Worm (Caenorhabditis elegans): ENCODE data around the gene pgp-9.
A peak's percentile ranks its signal among the peaks of the same experiment; 100 is the strongest.

pgp-9 gene

DNA sequence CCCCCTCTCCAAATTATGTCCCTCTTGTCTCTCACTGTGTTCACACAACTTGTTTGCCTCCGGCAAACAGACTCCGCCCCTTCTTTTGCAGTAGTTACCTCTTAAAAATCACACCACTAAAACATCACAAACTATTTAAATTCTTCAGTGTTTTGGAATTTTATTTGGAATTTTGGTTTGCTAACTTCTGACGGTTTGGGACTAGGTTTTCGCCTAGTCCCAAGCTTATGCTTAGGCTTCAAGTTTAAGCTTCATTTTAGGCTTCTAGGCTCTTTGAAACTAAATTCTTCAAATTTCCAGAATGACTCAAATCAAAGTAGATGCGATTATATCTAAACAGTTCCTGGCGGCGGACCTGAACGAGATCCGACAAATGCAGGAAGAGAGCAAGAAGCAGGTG, 31.0 kb upstream of the pgp-9 start, which contains the start of gene fat-5:
fat-5 (plus strand) TSS at position 301 of the 400 bp plus-strand sequence.
- no peak for TF ChIP-seq aha-1 (tag; optimal IDR thresholded peaks at IDR 0.05)
- no peak for TF ChIP-seq ets-5 (GFP tag; IDR thresholded peaks at IDR 0.05)
- no peak for TF ChIP-seq mdl-1 (tag; optimal IDR thresholded peaks at IDR 0.05)
- TF ChIP-seq C04F5.9 (tag; optimal IDR thresholded peaks at IDR 0.05), result no peak
- TF ChIP-seq fkh-8 (tag; optimal IDR thresholded peaks at IDR 0.05), result no peak
- TF ChIP-seq tbx-2 (tag; optimal IDR thresholded peaks at IDR 0.05), result no peak
- TF ChIP-seq lin-39 (tag; optimal IDR thresholded peaks at IDR 0.05), result no peak
- TF ChIP-seq nhr-90 (tag; optimal IDR thresholded peaks at IDR 0.05; ENCODE audit: poor library complexity), result no peak
- TF ChIP-seq sup-37 (GFP tag; optimal IDR thresholded peaks at IDR 0.05), result no peak
- no peak for TF ChIP-seq elt-2 (tag; optimal IDR thresholded peaks at IDR 0.05)
- TF ChIP-seq grh-1 (GFP tag; IDR thresholded peaks at IDR 0.05), result no peak
- no peak for TF ChIP-seq ztf-11 (tag; optimal IDR thresholded peaks at IDR 0.05)
- no peak for TF ChIP-seq irx-1 (tag; optimal IDR thresholded peaks at IDR 0.05)
- TF ChIP-seq lin-13 (GFP tag; optimal IDR thresholded peaks at IDR 0.05), result no peak
- TF ChIP-seq alr-1 (tag; optimal IDR thresholded peaks at IDR 0.05; ENCODE audit: borderline replicate concordance), result no peak
- TF ChIP-seq ceh-90 (tag; optimal IDR thresholded peaks at IDR 0.05), result no peak
- TF ChIP-seq sox-4 (tag; optimal IDR thresholded peaks at IDR 0.05), result no peak
- no peak for TF ChIP-seq lir-3 (tag; optimal IDR thresholded peaks at IDR 0.05; ENCODE audit: poor library complexity)

DNA sequence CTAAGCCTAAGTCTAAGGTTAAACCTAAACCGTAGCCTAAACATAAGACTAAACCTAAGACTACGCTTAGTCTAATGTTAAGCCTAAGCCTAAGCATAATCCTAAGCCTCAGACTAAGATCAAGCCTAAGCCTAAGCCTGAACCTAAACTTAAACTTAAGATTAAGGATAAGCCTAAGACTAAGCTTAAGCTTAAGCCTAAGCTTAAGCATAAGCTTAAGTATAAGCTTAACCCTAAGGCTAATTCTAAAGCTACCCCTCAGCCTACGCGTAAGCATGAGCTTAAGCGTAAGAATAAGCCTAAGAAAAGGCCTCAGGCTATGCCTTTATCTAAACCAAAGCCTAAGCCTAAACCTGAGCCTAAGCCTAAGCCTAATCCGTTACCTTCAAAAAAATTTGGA, 27.4 kb upstream of the pgp-9 start:
- TF ChIP-seq snpc-4 (tag; optimal IDR thresholded peaks at IDR 0.05) (no peak), C34B4.2 (tag; optimal IDR thresholded peaks at IDR 0.05) (no peak), dsc-1 (tag; optimal IDR thresholded peaks at IDR 0.05) (no peak), ets-5 (GFP tag; IDR thresholded peaks at IDR 0.05) (no peak)

DNA sequence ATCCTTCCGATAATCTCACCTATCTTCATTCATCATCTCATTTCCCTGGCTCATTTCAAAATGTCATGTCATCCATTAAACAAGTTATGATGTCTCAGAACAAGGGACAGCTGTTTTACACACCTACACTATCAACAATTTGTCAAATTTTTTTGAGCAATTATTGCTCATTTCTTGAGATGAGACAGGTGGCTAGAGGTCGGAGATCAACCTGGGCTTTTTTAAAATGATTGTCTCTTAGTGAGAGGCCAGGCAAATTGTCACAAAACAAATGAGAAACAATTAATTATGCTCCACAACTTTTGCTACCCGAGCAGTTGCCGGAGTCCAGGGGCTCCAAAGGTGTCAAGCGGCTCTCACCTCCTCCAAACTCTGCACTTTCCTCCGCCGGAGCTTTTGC, 26.9 kb upstream of the pgp-9 start:
- no peak for TF ChIP-seq nhr-84 (tag; optimal IDR thresholded peaks at IDR 0.05)
- no peak for TF ChIP-seq efl-1 (optimal IDR thresholded peaks at IDR 0.05)
- TF ChIP-seq efl-1 (GFP tag; optimal IDR thresholded peaks at IDR 0.05 in 1 of 2), result peak in 1 of 2 experiments; percentile 75
- no peak for TF ChIP-seq unc-98 (GFP tag; IDR thresholded peaks at IDR 0.05)
- peak; percentile 68 for TF ChIP-seq lin-39 (tag; optimal IDR thresholded peaks at IDR 0.05)
- no peak for TF ChIP-seq mdl-1 (tag; optimal IDR thresholded peaks at IDR 0.05)
- TF ChIP-seq nhr-20 (tag; optimal IDR thresholded peaks at IDR 0.05), result peak; percentile 4
- no peak for TF ChIP-seq Y116A8C.19 (tag; optimal IDR thresholded peaks at IDR 0.05; ENCODE audit: borderline replicate concordance)
- no peak for TF ChIP-seq mef-2 (tag; optimal IDR thresholded peaks at IDR 0.05)
- no peak for TF ChIP-seq C34B4.2 (tag; optimal IDR thresholded peaks at IDR 0.05)
- TF ChIP-seq mab-9 (GFP tag; IDR thresholded peaks at IDR 0.05), result no peak
- TF ChIP-seq tbx-2 (tag; optimal IDR thresholded peaks at IDR 0.05), result peak; percentile 3
- no peak for TF ChIP-seq unc-30 (tag; optimal IDR thresholded peaks at IDR 0.05)
- no peak for TF ChIP-seq irx-1 (tag; optimal IDR thresholded peaks at IDR 0.05)
- no peak for TF ChIP-seq nhr-85 (tag)
- no peak for TF ChIP-seq ces-1 (GFP tag; optimal IDR thresholded peaks at IDR 0.05)
- no peak for TF ChIP-seq hlh-4 (tag; optimal IDR thresholded peaks at IDR 0.05)
- no peak for TF ChIP-seq lin-13 (GFP tag; optimal IDR thresholded peaks at IDR 0.05)
- peak; percentile 53 for TF ChIP-seq lin-14 (GFP tag; optimal IDR thresholded peaks at IDR 0.05)
- no peak for TF ChIP-seq nhr-12 (tag; optimal IDR thresholded peaks at IDR 0.05)
- no peak for TF ChIP-seq ama-1 (optimal IDR thresholded peaks at IDR 0.05)
- no peak for TF ChIP-seq unc-62 (GFP tag; optimal IDR thresholded peaks at IDR 0.05)
- no peak for TF ChIP-seq fkh-8 (tag; optimal IDR thresholded peaks at IDR 0.05)
- no peak for TF ChIP-seq ceh-88 (GFP tag; IDR thresholded peaks at IDR 0.05)
- TF ChIP-seq nhr-19 (GFP tag; conservative IDR thresholded peaks at IDR 0.05), result peak; percentile 47
- no peak for TF ChIP-seq mep-1 (tag; optimal IDR thresholded peaks at IDR 0.05)
- no peak for TF ChIP-seq aha-1 (tag; optimal IDR thresholded peaks at IDR 0.05)
- no peak for TF ChIP-seq zip-4 (GFP tag; optimal IDR thresholded peaks at IDR 0.05)
- TF ChIP-seq pqm-1 (tag; optimal IDR thresholded peaks at IDR 0.05), result no peak
- TF ChIP-seq xbp-1 (tag; optimal IDR thresholded peaks at IDR 0.05), result no peak
- TF ChIP-seq fkh-4 (tag; optimal IDR thresholded peaks at IDR 0.05; ENCODE audit: borderline replicate concordance), result no peak
- peak; percentile 69 for TF ChIP-seq vab-15 (tag; optimal IDR thresholded peaks at IDR 0.05)
- no peak for TF ChIP-seq sup-37 (GFP tag; optimal IDR thresholded peaks at IDR 0.05)
- TF ChIP-seq nhr-11 (tag; optimal IDR thresholded peaks at IDR 0.05), result peak; percentile 33
- no peak for TF ChIP-seq nhr-77 (tag; optimal IDR thresholded peaks at IDR 0.05)
- TF ChIP-seq egl-27 (tag; optimal IDR thresholded peaks at IDR 0.05), result no peak
- TF ChIP-seq lsy-2 (tag; optimal IDR thresholded peaks at IDR 0.05), result peak in 1 of 2 experiments; percentile 32
- peak; percentile 70 for TF ChIP-seq nhr-71 (tag; optimal IDR thresholded peaks at IDR 0.05)
